Worm (Caenorhabditis elegans): ENCODE data around the gene F56B3.11.

F56B3.11 gene

ce11 chrIV:746333-746732, 50.0 kb downstream of the F56B3.11 start:
- TF ChIP-seq ets-5 (GFP tag; IDR thresholded peaks at IDR 0.05), result no peak
- TF ChIP-seq swsn-7 (tag; optimal IDR thresholded peaks at IDR 0.05), result no peak
- no peak for TF ChIP-seq ztf-11 (tag; optimal IDR thresholded peaks at IDR 0.05)
- TF ChIP-seq fkh-10 (GFP tag; optimal IDR thresholded peaks at IDR 0.05), result no peak
- no peak for TF ChIP-seq sup-37 (GFP tag; optimal IDR thresholded peaks at IDR 0.05)
- TF ChIP-seq nhr-76 (tag; optimal IDR thresholded peaks at IDR 0.05), result no peak
- no peak for TF ChIP-seq pqm-1 (tag; optimal IDR thresholded peaks at IDR 0.05)
- no peak for TF ChIP-seq lin-15B (tag; optimal IDR thresholded peaks at IDR 0.05)
- TF ChIP-seq mdl-1 (tag; optimal IDR thresholded peaks at IDR 0.05), result no peak
- TF ChIP-seq alr-1 (tag; optimal IDR thresholded peaks at IDR 0.05; ENCODE audit: borderline replicate concordance), result no peak
- no peak for TF ChIP-seq lsy-2 (tag; optimal IDR thresholded peaks at IDR 0.05)
- TF ChIP-seq zag-1 (tag; optimal IDR thresholded peaks at IDR 0.05), result no peak
- TF ChIP-seq tbx-2 (tag; optimal IDR thresholded peaks at IDR 0.05), result no peak
- TF ChIP-seq lin-14 (GFP tag; optimal IDR thresholded peaks at IDR 0.05), result peak; percentile 47
- TF ChIP-seq snpc-4 (tag; optimal IDR thresholded peaks at IDR 0.05), result no peak
- TF ChIP-seq ces-1 (GFP tag; optimal IDR thresholded peaks at IDR 0.05), result no peak
- TF ChIP-seq sox-4 (tag; optimal IDR thresholded peaks at IDR 0.05), result no peak
- peak; percentile 73 for TF ChIP-seq nhr-71 (tag; optimal IDR thresholded peaks at IDR 0.05)
- TF ChIP-seq nhr-90 (tag; optimal IDR thresholded peaks at IDR 0.05; ENCODE audit: poor library complexity), result no peak
- peak; percentile 20; the same call in 1 of the 2 replicates for TF ChIP-seq nhr-19 (GFP tag; conservative IDR thresholded peaks at IDR 0.05)
- no peak for TF ChIP-seq unc-86 (tag; optimal IDR thresholded peaks at IDR 0.05)
- TF ChIP-seq rnt-1 (tag; optimal IDR thresholded peaks at IDR 0.05), result peak; percentile 67
- no peak for TF ChIP-seq elt-3 (tag; optimal IDR thresholded peaks at IDR 0.05)
- TF ChIP-seq ceh-82 (tag; optimal IDR thresholded peaks at IDR 0.05), result no peak
- no peak for TF ChIP-seq isw-1 (GFP tag; IDR thresholded peaks at IDR 0.05)
- no peak for TF ChIP-seq lin-13 (GFP tag; optimal IDR thresholded peaks at IDR 0.05)
- no peak for TF ChIP-seq dsc-1 (tag; optimal IDR thresholded peaks at IDR 0.05)
- TF ChIP-seq ceh-8 (GFP tag; optimal IDR thresholded peaks at IDR 0.05), result no peak
- TF ChIP-seq nhr-85 (tag), result no peak
- TF ChIP-seq hlh-4 (tag; optimal IDR thresholded peaks at IDR 0.05), result no peak
